Worm (Caenorhabditis elegans): ENCODE data around the gene srw-85.

The srw-85 gene

DNA sequence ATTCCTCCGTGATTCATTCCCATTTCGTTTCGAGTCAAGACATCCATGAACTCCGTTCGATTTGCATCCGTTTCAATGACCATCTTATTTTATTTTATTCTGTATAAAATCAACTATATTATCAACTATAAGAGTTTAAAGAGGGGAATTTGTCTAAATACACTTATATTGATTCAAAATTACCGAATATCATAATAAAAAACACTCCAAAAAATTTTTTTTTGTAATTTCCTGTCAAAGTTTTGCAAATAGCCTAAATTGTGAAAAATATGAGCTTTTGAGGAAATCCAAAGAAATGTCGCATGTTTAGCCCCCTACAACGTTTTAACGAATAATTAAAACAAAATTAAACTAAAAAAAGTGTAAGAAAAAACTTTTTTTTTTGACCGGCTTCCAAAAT lies 31.1 kb upstream of the srw-85 start, which contains the start of gene Y43F8B.15:
Gene Y43F8B.15, minus strand, starts transcription at position 101 of the 400 bp plus-strand sequence.
- TF ChIP-seq scrt-1 (GFP tag; IDR thresholded peaks at IDR 0.05) = no peak
- no peak for TF ChIP-seq hmbx-1 (tag; optimal IDR thresholded peaks at IDR 0.05)
- TF ChIP-seq ceh-36 (tag; optimal IDR thresholded peaks at IDR 0.05) = no peak
- TF ChIP-seq aly-1 (tag; optimal IDR thresholded peaks at IDR 0.05) = no peak
- TF ChIP-seq flt-1 (GFP tag; IDR thresholded peaks at IDR 0.05) = no peak
- no peak for TF ChIP-seq tbx-11 (GFP tag; IDR thresholded peaks at IDR 0.05)
- no peak for TF ChIP-seq sea-1 (GFP tag; conservative IDR thresholded peaks at IDR 0.05)
- no peak for TF ChIP-seq tbx-37 (GFP tag; conservative IDR thresholded peaks at IDR 0.05)
- TF ChIP-seq hnd-1 (tag; optimal IDR thresholded peaks at IDR 0.05) = no peak

DNA sequence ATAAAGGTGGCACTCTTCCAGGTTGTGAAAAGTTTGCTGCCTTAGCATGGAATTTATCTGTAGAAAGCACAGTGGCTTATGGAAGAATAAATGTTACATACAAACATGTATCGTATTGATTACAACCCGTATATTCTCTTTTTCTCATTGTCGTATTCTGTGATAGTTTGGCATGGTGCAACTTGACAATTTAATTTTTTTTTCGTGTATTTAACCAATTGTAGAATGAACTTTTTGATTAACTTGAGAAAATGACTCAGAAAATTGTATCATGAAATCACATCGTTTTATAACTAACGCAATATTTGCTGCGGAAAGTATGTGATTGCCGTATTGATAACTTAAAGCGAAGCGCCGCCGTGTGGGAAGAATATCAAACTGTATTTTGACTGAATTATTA lies 26.2 kb upstream of the srw-85 start, which contains the start of gene Y43F8B.24:
Gene Y43F8B.24, plus strand, starts transcription at position 301 of the 400 bp plus-strand sequence.
- TF ChIP-seq B0310.2 (tag; optimal IDR thresholded peaks at IDR 0.05) = no peak
- TF ChIP-seq hmbx-1 (tag; optimal IDR thresholded peaks at IDR 0.05) = no peak
- TF ChIP-seq ets-7 (tag; optimal IDR thresholded peaks at IDR 0.05) = no peak
- no peak for TF ChIP-seq flt-1 (GFP tag; IDR thresholded peaks at IDR 0.05)
- no peak for TF ChIP-seq aly-1 (tag; optimal IDR thresholded peaks at IDR 0.05)
- TF ChIP-seq sea-1 (GFP tag; conservative IDR thresholded peaks at IDR 0.05) = no peak
- no peak for TF ChIP-seq tbx-37 (GFP tag; conservative IDR thresholded peaks at IDR 0.05)
- no peak for TF ChIP-seq pes-1 (GFP tag; IDR thresholded peaks at IDR 0.05)
- TF ChIP-seq ama-1 (optimal IDR thresholded peaks at IDR 0.05) = no peak
- no peak for TF ChIP-seq tra-4 (tag; optimal IDR thresholded peaks at IDR 0.05)
- no peak for TF ChIP-seq scrt-1 (GFP tag; IDR thresholded peaks at IDR 0.05)
- TF ChIP-seq hmg-4 (GFP tag; optimal IDR thresholded peaks at IDR 0.05) = no peak
- no peak for TF ChIP-seq ceh-36 (tag; optimal IDR thresholded peaks at IDR 0.05)
- no peak for TF ChIP-seq F13C5.2 (tag; optimal IDR thresholded peaks at IDR 0.05)
- no peak for TF ChIP-seq ceh-13 (GFP tag; optimal IDR thresholded peaks at IDR 0.05)
- TF ChIP-seq hnd-1 (tag; optimal IDR thresholded peaks at IDR 0.05) = no peak
- TF ChIP-seq tbx-11 (GFP tag; IDR thresholded peaks at IDR 0.05) = no peak

DNA sequence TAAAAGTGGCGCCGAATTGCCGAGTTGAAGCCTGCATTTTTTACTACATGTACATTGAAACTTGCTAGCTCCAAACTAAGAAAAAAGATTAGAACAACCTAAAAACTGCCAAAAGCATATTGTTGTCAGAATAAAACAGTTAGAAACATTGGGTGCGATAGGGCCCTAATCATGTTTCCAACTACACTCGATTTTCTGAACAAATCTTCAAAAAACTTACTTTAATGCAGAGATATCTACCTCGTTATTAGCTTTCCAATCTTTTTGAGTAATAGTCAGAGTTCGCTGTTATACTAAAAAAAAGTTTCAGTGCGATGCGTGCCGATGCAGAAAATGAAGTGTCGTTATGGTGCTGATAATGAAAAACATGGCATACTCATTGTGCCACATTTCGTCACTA lies 24.7 kb upstream of the srw-85 start, which contains the start of the genes Y43F8B.13 and Y43F8B.14:
Gene Y43F8B.13, plus strand, starts transcription at position 301 of the 400 bp plus-strand sequence.
Gene Y43F8B.14, minus strand, starts transcription at position 322 of the 400 bp plus-strand sequence.
- TF ChIP-seq ama-1 (optimal IDR thresholded peaks at IDR 0.05) (no peak), aly-1 (tag; optimal IDR thresholded peaks at IDR 0.05) (no peak), F13C5.2 (tag; optimal IDR thresholded peaks at IDR 0.05) (no peak), ceh-13 (GFP tag; optimal IDR thresholded peaks at IDR 0.05) (no peak), hmbx-1 (tag; optimal IDR thresholded peaks at IDR 0.05) (no peak), hmg-4 (GFP tag; optimal IDR thresholded peaks at IDR 0.05) (no peak), pes-1 (GFP tag; IDR thresholded peaks at IDR 0.05) (no peak), ceh-36 (tag; optimal IDR thresholded peaks at IDR 0.05) (no peak), hnd-1 (tag; optimal IDR thresholded peaks at IDR 0.05) (no peak), ets-7 (tag; optimal IDR thresholded peaks at IDR 0.05) (no peak), tbx-11 (GFP tag; IDR thresholded peaks at IDR 0.05) (no peak), B0310.2 (tag; optimal IDR thresholded peaks at IDR 0.05) (no peak), tbx-37 (GFP tag; conservative IDR thresholded peaks at IDR 0.05) (no peak)

DNA sequence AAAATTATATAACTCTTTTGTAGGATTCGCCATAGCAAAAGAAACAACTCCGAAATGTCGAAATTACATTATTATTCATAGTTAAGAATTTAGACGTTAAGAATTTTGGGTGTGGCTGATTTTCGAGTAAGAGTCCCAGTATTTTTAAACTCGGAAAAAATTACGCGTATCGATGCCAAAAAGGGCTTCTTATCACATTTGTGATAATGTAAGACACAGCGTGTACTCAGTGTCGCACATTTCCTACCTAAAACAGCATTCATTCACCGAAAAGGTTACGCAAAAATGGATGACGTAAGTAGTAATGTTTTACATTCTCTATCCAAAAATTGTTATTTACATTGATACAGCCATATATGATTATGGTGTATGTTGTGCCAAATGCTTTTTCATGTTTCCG lies 18.6 kb upstream of the srw-85 start, which contains the start of gene M04C3.5:
Gene M04C3.5, plus strand, starts transcription at position 190 of the 400 bp plus-strand sequence.
- no peak for TF ChIP-seq aly-1 (tag; optimal IDR thresholded peaks at IDR 0.05)
- TF ChIP-seq B0310.2 (tag; optimal IDR thresholded peaks at IDR 0.05) = no peak

DNA sequence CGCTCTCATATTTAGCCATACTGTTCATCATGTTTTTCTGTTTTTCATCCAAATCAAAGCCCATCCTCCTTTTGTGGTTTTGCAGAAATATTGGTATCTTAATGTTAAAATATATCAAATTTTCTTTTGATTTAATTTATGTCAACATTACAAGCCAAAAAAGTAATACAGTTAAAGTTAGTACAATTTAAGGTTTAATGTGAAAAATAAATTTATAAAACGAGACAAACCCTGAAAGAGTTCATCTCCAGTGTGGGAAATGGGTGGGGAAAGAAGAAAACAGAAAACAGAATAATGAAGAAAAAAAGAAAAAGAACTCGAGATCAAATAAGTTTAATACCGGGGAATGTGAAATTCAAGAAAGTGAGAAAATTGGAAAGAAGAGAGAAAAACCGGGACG lies 17.9 kb upstream of the srw-85 start, which contains the start of gene M04C3.2:
Gene M04C3.2, minus strand, starts transcription at position 101 of the 400 bp plus-strand sequence.
- TF ChIP-seq pes-1 (GFP tag; IDR thresholded peaks at IDR 0.05) (no peak), tbx-11 (GFP tag; IDR thresholded peaks at IDR 0.05) (no peak), tbx-37 (GFP tag; conservative IDR thresholded peaks at IDR 0.05) (no peak), flt-1 (GFP tag; IDR thresholded peaks at IDR 0.05) (no peak), sea-1 (GFP tag; conservative IDR thresholded peaks at IDR 0.05) (no peak), hnd-1 (tag; optimal IDR thresholded peaks at IDR 0.05) (no peak), scrt-1 (GFP tag; IDR thresholded peaks at IDR 0.05) (no peak), B0310.2 (tag; optimal IDR thresholded peaks at IDR 0.05) (no peak), ama-1 (optimal IDR thresholded peaks at IDR 0.05) (no peak), F13C5.2 (tag; optimal IDR thresholded peaks at IDR 0.05) (no peak), ceh-36 (tag; optimal IDR thresholded peaks at IDR 0.05) (no peak), ceh-13 (GFP tag; optimal IDR thresholded peaks at IDR 0.05) (no peak)

DNA sequence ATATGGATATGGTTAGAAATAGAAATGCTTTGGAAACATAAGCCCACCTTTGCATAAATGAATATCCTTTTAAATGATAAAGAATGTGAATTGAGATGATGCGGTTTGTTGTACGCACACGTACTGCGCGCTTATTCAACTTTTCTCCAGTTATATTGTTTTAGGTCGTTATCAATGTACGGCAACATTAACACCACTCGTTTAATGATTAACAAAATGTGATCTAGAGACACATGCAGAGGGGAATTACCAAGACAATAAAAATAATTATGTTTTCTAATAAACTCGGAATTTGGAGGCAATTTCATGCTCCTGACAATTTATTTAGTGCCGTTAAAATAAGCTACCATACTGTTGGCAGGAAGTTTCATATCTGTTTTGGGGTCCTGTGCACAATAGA lies 14.5 kb upstream of the srw-85 start, which contains the start of gene M04C3.1:
Gene M04C3.1, minus strand, starts transcription at position 164 of the 400 bp plus-strand sequence.
- TF ChIP-seq ceh-36 (tag; optimal IDR thresholded peaks at IDR 0.05) = no peak
- no peak for TF ChIP-seq hmbx-1 (tag; optimal IDR thresholded peaks at IDR 0.05)
- no peak for TF ChIP-seq hmg-4 (GFP tag; optimal IDR thresholded peaks at IDR 0.05)
- TF ChIP-seq sea-1 (GFP tag; conservative IDR thresholded peaks at IDR 0.05) = no peak
- no peak for TF ChIP-seq scrt-1 (GFP tag; IDR thresholded peaks at IDR 0.05)
- TF ChIP-seq flt-1 (GFP tag; IDR thresholded peaks at IDR 0.05) = no peak
- no peak for TF ChIP-seq ceh-13 (GFP tag; optimal IDR thresholded peaks at IDR 0.05)
- TF ChIP-seq hnd-1 (tag; optimal IDR thresholded peaks at IDR 0.05) = no peak
- TF ChIP-seq pes-1 (GFP tag; IDR thresholded peaks at IDR 0.05) = no peak
- TF ChIP-seq B0310.2 (tag; optimal IDR thresholded peaks at IDR 0.05) = no peak
- TF ChIP-seq tbx-11 (GFP tag; IDR thresholded peaks at IDR 0.05) = no peak
- no peak for TF ChIP-seq F13C5.2 (tag; optimal IDR thresholded peaks at IDR 0.05)
- TF ChIP-seq ets-7 (tag; optimal IDR thresholded peaks at IDR 0.05) = no peak
- TF ChIP-seq tbx-37 (GFP tag; conservative IDR thresholded peaks at IDR 0.05) = no peak
- TF ChIP-seq tra-4 (tag; optimal IDR thresholded peaks at IDR 0.05) = no peak
- TF ChIP-seq ama-1 (optimal IDR thresholded peaks at IDR 0.05) = no peak
- TF ChIP-seq aly-1 (tag; optimal IDR thresholded peaks at IDR 0.05) = no peak

DNA sequence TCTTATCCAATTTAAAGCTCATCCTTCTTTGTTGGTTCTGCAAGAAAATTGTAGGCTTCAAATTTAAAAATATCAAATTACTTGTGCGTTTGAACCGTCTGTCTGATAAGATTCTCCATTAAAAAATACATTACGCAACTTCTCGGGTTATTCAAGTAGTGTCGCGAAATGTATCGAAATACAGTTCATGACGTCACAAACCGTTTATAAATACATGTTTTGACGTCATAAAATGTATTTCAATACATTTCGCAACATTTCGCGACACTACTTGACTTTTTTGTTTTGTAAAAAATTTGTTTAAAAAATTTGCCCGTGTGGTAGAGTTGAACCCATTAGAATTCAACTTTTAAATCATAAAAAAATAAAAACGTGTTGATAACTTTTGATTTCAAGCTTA lies 12.7 kb upstream of the srw-85 start:
- TF ChIP-seq pes-1 (GFP tag; IDR thresholded peaks at IDR 0.05) = no peak
- TF ChIP-seq B0310.2 (tag; optimal IDR thresholded peaks at IDR 0.05) = no peak
- TF ChIP-seq aly-1 (tag; optimal IDR thresholded peaks at IDR 0.05) = no peak
- TF ChIP-seq tbx-37 (GFP tag; conservative IDR thresholded peaks at IDR 0.05) = no peak
- no peak for TF ChIP-seq ceh-13 (GFP tag; optimal IDR thresholded peaks at IDR 0.05)
- TF ChIP-seq flt-1 (GFP tag; IDR thresholded peaks at IDR 0.05) = no peak
- no peak for TF ChIP-seq ceh-36 (tag; optimal IDR thresholded peaks at IDR 0.05)
- TF ChIP-seq ets-7 (tag; optimal IDR thresholded peaks at IDR 0.05) = no peak
- TF ChIP-seq F13C5.2 (tag; optimal IDR thresholded peaks at IDR 0.05) = no peak
- no peak for TF ChIP-seq tra-4 (tag; optimal IDR thresholded peaks at IDR 0.05)
- TF ChIP-seq tbx-11 (GFP tag; IDR thresholded peaks at IDR 0.05) = no peak
- no peak for TF ChIP-seq hmbx-1 (tag; optimal IDR thresholded peaks at IDR 0.05)
- TF ChIP-seq hnd-1 (tag; optimal IDR thresholded peaks at IDR 0.05) = no peak
- TF ChIP-seq hmg-4 (GFP tag; optimal IDR thresholded peaks at IDR 0.05) = no peak
- TF ChIP-seq ama-1 (optimal IDR thresholded peaks at IDR 0.05) = no peak
